Worm (Caenorhabditis elegans): ENCODE measurements around the gene F31A3.5.

- no peak for TF ChIP-seq him-1 (tag; optimal IDR thresholded peaks at IDR 0.05)
- TF ChIP-seq dao-5 (tag; optimal IDR thresholded peaks at IDR 0.05) = no peak
- TF ChIP-seq W03F9.2 (tag; optimal IDR thresholded peaks at IDR 0.05) = no peak
Measured at ce11 chrX:17609948-17610347, 46.5 kb upstream of the F31A3.5 start, which contains the start of gene C16H3.3.
